Worm (Caenorhabditis elegans): ENCODE measurements around the gene F19B6.3.

DNA sequence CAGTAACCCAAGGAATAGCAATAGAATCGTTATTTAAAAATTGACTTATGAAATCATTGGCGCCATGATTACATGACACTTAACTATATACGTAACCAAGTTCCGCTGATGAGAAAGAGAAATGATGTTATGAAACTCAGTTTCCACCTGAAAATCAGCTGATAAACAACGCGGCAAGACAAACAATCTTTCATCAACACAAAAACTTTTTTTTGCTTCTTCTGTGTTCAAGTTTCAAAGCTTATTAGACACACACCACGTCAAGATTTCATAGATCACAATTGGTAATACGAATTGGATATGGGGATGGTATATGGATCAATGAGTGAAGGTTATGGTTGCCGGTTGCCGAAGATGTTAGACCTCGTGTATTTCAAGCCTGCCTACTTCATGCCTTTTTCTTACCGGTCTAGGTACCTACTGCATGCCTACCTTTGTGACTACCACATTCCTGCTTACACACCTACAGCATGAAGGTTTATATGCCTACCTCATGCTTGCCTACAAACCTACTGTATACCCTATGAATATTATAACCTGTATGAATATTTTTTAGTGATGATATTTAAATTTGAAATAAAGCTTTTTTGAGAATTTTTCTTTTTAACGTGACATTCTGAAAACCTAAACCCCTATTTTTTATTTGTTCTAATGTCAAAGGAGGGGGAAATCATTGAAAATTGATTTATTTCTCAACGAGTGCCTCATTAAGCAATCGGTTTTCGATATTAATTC, 10.0 kb downstream of the F19B6.3 start, which contains the start of the genes F19B6.10 and wht-5:
- no peak for TF ChIP-seq nhr-10 (tag; optimal IDR thresholded peaks at IDR 0.05)
- no peak for TF ChIP-seq fos-1 (tag; optimal IDR thresholded peaks at IDR 0.05)
- no peak for TF ChIP-seq pqm-1 (tag; optimal IDR thresholded peaks at IDR 0.05)
- TF ChIP-seq jun-1 (tag; optimal IDR thresholded peaks at IDR 0.05), result no peak
- no peak for TF ChIP-seq aly-2 (tag; optimal IDR thresholded peaks at IDR 0.05)
- no peak for TF ChIP-seq nhr-76 (tag; optimal IDR thresholded peaks at IDR 0.05)
- TF ChIP-seq lin-15B (tag; optimal IDR thresholded peaks at IDR 0.05), result no peak
- TF ChIP-seq dve-1 (tag; optimal IDR thresholded peaks at IDR 0.05; ENCODE audit: insufficient read depth), result no peak
- no peak for TF ChIP-seq dpl-1 (GFP tag; optimal IDR thresholded peaks at IDR 0.05)
- TF ChIP-seq ceh-28 (tag; optimal IDR thresholded peaks at IDR 0.05), result no peak
- TF ChIP-seq ceh-44 (GFP tag; IDR thresholded peaks at IDR 0.05), result no peak
- no peak for TF ChIP-seq pha-4 (GFP tag; IDR thresholded peaks at IDR 0.05)
- TF ChIP-seq pha-4 (tag; optimal IDR thresholded peaks at IDR 0.05), result no peak
- TF ChIP-seq daf-8 (GFP tag; IDR thresholded peaks at IDR 0.05), result no peak
